Worm (Caenorhabditis elegans): ENCODE measurements around the gene sao-1.
A peak's percentile ranks its signal among the peaks of the same experiment; 100 is the strongest.

sao-1 gene

DNA sequence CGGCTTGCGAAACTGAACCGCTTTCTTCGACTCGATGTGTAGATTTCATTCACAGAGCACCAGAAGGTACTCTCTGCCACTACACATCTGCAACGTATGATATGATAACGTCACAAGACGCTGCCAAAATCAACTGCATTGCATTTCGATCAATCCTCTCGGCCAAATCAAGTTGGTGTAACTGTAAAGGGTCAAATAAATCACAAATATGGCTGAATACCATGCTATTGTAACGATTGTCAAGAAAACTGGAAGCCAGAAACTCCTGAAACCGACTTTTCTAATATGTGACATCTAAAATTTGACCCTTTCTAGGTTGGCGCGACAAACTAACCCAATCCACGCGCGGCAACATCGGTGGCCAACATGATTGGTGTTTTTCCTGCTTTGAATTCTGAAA, 46.3 kb downstream of the sao-1 start:
- no peak for TF ChIP-seq ceh-82 (tag; optimal IDR thresholded peaks at IDR 0.05)
- no peak for TF ChIP-seq unc-62 (GFP tag; optimal IDR thresholded peaks at IDR 0.05)
- no peak for TF ChIP-seq unc-39 (tag; optimal IDR thresholded peaks at IDR 0.05)
- TF ChIP-seq elt-3 (tag; optimal IDR thresholded peaks at IDR 0.05) = no peak

ce11 chrV:14011427-14011826, 47.7 kb downstream of the sao-1 start:
- TF ChIP-seq ceh-9 (tag; optimal IDR thresholded peaks at IDR 0.05) (no peak), nhr-25 (tag; optimal IDR thresholded peaks at IDR 0.05) (no peak), lsy-12 (tag; optimal IDR thresholded peaks at IDR 0.05) (no peak), ceh-16 (tag; optimal IDR thresholded peaks at IDR 0.05) (no peak), zag-1 (tag; optimal IDR thresholded peaks at IDR 0.05) (no peak), eor-1 (tag; optimal IDR thresholded peaks at IDR 0.05) (no peak), nhr-67 (tag; optimal IDR thresholded peaks at IDR 0.05) (no peak), ceh-82 (tag; optimal IDR thresholded peaks at IDR 0.05) (no peak), daf-12 (tag; optimal IDR thresholded peaks at IDR 0.05) (no peak), ZK546.5 (tag; optimal IDR thresholded peaks at IDR 0.05) (no peak), tbx-2 (tag; optimal IDR thresholded peaks at IDR 0.05) (no peak), elt-3 (tag; optimal IDR thresholded peaks at IDR 0.05) (no peak), nhr-11 (tag; optimal IDR thresholded peaks at IDR 0.05) (no peak), mml-1 (tag; optimal IDR thresholded peaks at IDR 0.05) (no peak), elt-1 (tag; optimal IDR thresholded peaks at IDR 0.05) (no peak), pqm-1 (tag; optimal IDR thresholded peaks at IDR 0.05) (no peak), ceh-28 (tag; optimal IDR thresholded peaks at IDR 0.05) (no peak)

ce11 chrV:14012002-14012554, 48.4 kb downstream of the sao-1 start, which contains the start of the genes ddx-17 and aip-1:
TSS of gene ddx-17 (minus strand) at chrV:14012052.
TSS of gene aip-1 (plus strand) at chrV:14012333.
- TF ChIP-seq ceh-16 (tag; optimal IDR thresholded peaks at IDR 0.05) = no peak
- peak; percentile 13 for TF ChIP-seq nhr-11 (tag; optimal IDR thresholded peaks at IDR 0.05)
- peak; percentile 93 for TF ChIP-seq lin-39 (tag; optimal IDR thresholded peaks at IDR 0.05)
- TF ChIP-seq egl-27 (tag; optimal IDR thresholded peaks at IDR 0.05) = no peak
- no peak for TF ChIP-seq aly-2 (tag; optimal IDR thresholded peaks at IDR 0.05)
- TF ChIP-seq ceh-82 (tag; optimal IDR thresholded peaks at IDR 0.05) = no peak
- peak; percentile 42 for TF ChIP-seq egl-5 (tag; optimal IDR thresholded peaks at IDR 0.05)
- no peak for TF ChIP-seq ztf-11 (tag; optimal IDR thresholded peaks at IDR 0.05)
- no peak for TF ChIP-seq mdl-1 (tag; optimal IDR thresholded peaks at IDR 0.05)
- no peak for TF ChIP-seq unc-39 (tag; optimal IDR thresholded peaks at IDR 0.05)
- peak; percentile 80 for TF ChIP-seq lin-15B (tag; optimal IDR thresholded peaks at IDR 0.05)
- no peak for TF ChIP-seq nhr-76 (tag; optimal IDR thresholded peaks at IDR 0.05)
- no peak for TF ChIP-seq elt-3 (tag; optimal IDR thresholded peaks at IDR 0.05)
- TF ChIP-seq elt-2 (tag; optimal IDR thresholded peaks at IDR 0.05) = peak; percentile 55
- peak; percentile 32 for TF ChIP-seq lsy-12 (tag; optimal IDR thresholded peaks at IDR 0.05)
- TF ChIP-seq nhr-12 (tag; optimal IDR thresholded peaks at IDR 0.05) = no peak
- peak; percentile 80 for TF ChIP-seq snpc-4 (tag; optimal IDR thresholded peaks at IDR 0.05)
- peak; percentile 28 for TF ChIP-seq R02D3.7 (tag; optimal IDR thresholded peaks at IDR 0.05)
- peak; percentile 77 for TF ChIP-seq nhr-23 (tag; optimal IDR thresholded peaks at IDR 0.05)
- TF ChIP-seq ztf-4 (tag; optimal IDR thresholded peaks at IDR 0.05) = no peak
- peak; percentile 62 for TF ChIP-seq skn-1 (tag; optimal IDR thresholded peaks at IDR 0.05)
- no peak for TF ChIP-seq nhr-77 (tag; optimal IDR thresholded peaks at IDR 0.05)
- peak; percentile 28 for TF ChIP-seq jun-1 (tag; optimal IDR thresholded peaks at IDR 0.05)
- no peak for TF ChIP-seq nhr-28 (tag; optimal IDR thresholded peaks at IDR 0.05)
- no peak for TF ChIP-seq sea-2 (GFP tag; optimal IDR thresholded peaks at IDR 0.05)
- TF ChIP-seq hmg-11 (tag; optimal IDR thresholded peaks at IDR 0.05) = peak; percentile 73
- peak; percentile 20 for TF ChIP-seq pqm-1 (tag; optimal IDR thresholded peaks at IDR 0.05)
- TF ChIP-seq daf-12 (tag; optimal IDR thresholded peaks at IDR 0.05) = no peak
- TF ChIP-seq nhr-43 (tag; optimal IDR thresholded peaks at IDR 0.05; ENCODE audit: poor library complexity, severe bottlenecking) = peak; percentile 33
- no peak for TF ChIP-seq zag-1 (tag; optimal IDR thresholded peaks at IDR 0.05)
- TF ChIP-seq nhr-67 (tag; optimal IDR thresholded peaks at IDR 0.05) = no peak
- TF ChIP-seq unc-62 (GFP tag; optimal IDR thresholded peaks at IDR 0.05) = no peak
- TF ChIP-seq ZK546.5 (tag; optimal IDR thresholded peaks at IDR 0.05) = no peak
- TF ChIP-seq eor-1 (tag; optimal IDR thresholded peaks at IDR 0.05) = no peak
- TF ChIP-seq nfya-1 (tag; optimal IDR thresholded peaks at IDR 0.05; ENCODE audit: insufficient read depth) = peak; percentile 78
- peak; percentile 21 for TF ChIP-seq fkh-10 (GFP tag; optimal IDR thresholded peaks at IDR 0.05)
- peak; percentile 58 for TF ChIP-seq ama-1 (optimal IDR thresholded peaks at IDR 0.05)
- TF ChIP-seq tbx-2 (tag; optimal IDR thresholded peaks at IDR 0.05) = no peak
- peak; percentile 70 for TF ChIP-seq ceh-28 (tag; optimal IDR thresholded peaks at IDR 0.05)
- TF ChIP-seq nhr-25 (tag; optimal IDR thresholded peaks at IDR 0.05) = peak; percentile 57
- TF ChIP-seq pha-4 (tag; optimal IDR thresholded peaks at IDR 0.05) = peak; percentile 79

Measured in whole organism, L3 larva.